Fruit fly (Drosophila melanogaster): Measurements from ENCODE around the gene poe.

The poe gene

DNA sequence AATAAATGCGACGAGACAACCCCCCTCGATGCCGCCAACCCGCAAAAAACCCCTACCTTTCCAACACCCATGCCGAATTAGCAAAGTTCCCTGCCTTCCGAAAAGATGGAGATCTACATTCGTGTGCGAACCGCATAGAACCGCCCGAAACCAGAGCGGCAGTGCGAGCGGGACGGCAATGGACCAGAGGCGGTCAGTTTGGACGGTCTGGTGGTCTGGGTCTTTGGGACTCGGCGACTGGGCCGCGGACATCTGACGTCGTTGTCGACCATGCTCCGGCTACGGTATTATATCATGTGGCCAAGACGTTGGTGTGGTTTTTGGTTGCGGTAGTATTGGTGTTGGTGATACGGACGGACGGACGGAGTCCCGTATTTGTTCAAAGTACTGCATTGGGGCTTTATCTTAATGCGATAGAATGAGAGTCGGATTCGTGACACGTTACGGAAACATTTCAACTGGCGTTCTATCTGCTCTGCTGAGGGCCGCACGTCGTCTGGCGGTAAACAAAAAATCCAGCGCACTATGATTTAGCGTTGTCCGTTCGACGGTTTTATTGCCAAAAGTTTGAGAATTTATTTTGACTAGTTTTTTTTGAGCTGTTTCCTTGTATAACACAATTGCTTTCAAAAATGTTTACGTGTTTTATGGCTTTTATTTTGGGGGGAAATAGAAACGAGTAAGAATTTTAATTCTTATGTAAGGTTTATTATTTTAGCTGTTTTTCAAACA lies 15.5 kb upstream of the poe start (continued):
- TF ChIP-seq Jarid2 (GFP tag; optimal IDR thresholded peaks at IDR 0.05) = no peak
- no peak for TF ChIP-seq prd (optimal IDR thresholded peaks at IDR 0.05)
- TF ChIP-seq prd (GFP tag; IDR thresholded peaks at IDR 0.05) = no peak
- TF ChIP-seq CG7987 (GFP tag; optimal IDR thresholded peaks at IDR 0.05) = no peak
- peak; percentile 85 for TF ChIP-seq sens (GFP tag)
- TF ChIP-seq ERR (GFP tag; optimal IDR thresholded peaks at IDR 0.05) = no peak
- TF ChIP-seq otp (GFP tag; IDR thresholded peaks at IDR 0.05) = no peak
- no peak for TF ChIP-seq Dref (GFP tag; IDR thresholded peaks at IDR 0.05)
- no peak for TF ChIP-seq ato (GFP tag; IDR thresholded peaks at IDR 0.05; ENCODE audit: partially characterized antibody)
- no peak for TF ChIP-seq ase (GFP tag; IDR thresholded peaks at IDR 0.05)
- TF ChIP-seq fru (optimal IDR thresholded peaks at IDR 0.05) = no peak
- TF ChIP-seq CG6175 (GFP tag; IDR thresholded peaks at IDR 0.05) = 0 out of 3 replicates have a peak, but pooled peaks have one; percentile 16
- no peak for TF ChIP-seq esg (GFP tag; conservative IDR thresholded peaks at IDR 0.05)
- TF ChIP-seq Fer2 (tag; optimal IDR thresholded peaks at IDR 0.05) = no peak
- TF ChIP-seq CG14014 (GFP tag; IDR thresholded peaks at IDR 0.05) = no peak
- no peak for TF ChIP-seq sqz (GFP tag; optimal IDR thresholded peaks at IDR 0.05)
- no peak for TF ChIP-seq Hr78 (GFP tag; optimal IDR thresholded peaks at IDR 0.05)
- no peak for TF ChIP-seq Ptx1 (GFP tag; IDR thresholded peaks at IDR 0.05)
- TF ChIP-seq CG12155 (GFP tag; optimal IDR thresholded peaks at IDR 0.05) = peak; percentile 19
- TF ChIP-seq CG1603 (tag; optimal IDR thresholded peaks at IDR 0.05) = no peak
- TF ChIP-seq CG1024 (GFP tag; IDR thresholded peaks at IDR 0.05) = no peak
- peak; percentile 23 for TF ChIP-seq Dek (tag; optimal IDR thresholded peaks at IDR 0.05)
- no peak for TF ChIP-seq CG6689 (GFP tag; IDR thresholded peaks at IDR 0.05)
- no peak for TF ChIP-seq CG6765 (GFP tag; optimal IDR thresholded peaks at IDR 0.05)
- TF ChIP-seq CHES-1-like (GFP tag; optimal IDR thresholded peaks at IDR 0.05) = peak; percentile 1
- TF ChIP-seq CG3838 (GFP tag; optimal IDR thresholded peaks at IDR 0.05) = no peak
- no peak for TF ChIP-seq Nf-YC (tag; optimal IDR thresholded peaks at IDR 0.05)
- TF ChIP-seq CG16863 (GFP tag; optimal IDR thresholded peaks at IDR 0.05) = no peak
- TF ChIP-seq CG18262 (tag; optimal IDR thresholded peaks at IDR 0.05) = no peak
- no peak for TF ChIP-seq yki (optimal IDR thresholded peaks at IDR 0.05)
- no peak for TF ChIP-seq CG17568 (GFP tag; optimal IDR thresholded peaks at IDR 0.05)
- TF ChIP-seq CG18599 (GFP tag; optimal IDR thresholded peaks at IDR 0.05) = peak; percentile 50
- TF ChIP-seq CG8388 (GFP tag; optimal IDR thresholded peaks at IDR 0.05) = no peak
- TF ChIP-seq vfl (GFP tag; optimal IDR thresholded peaks at IDR 0.05) = no peak
- TF ChIP-seq MTF-1 (GFP tag; optimal IDR thresholded peaks at IDR 0.05; ENCODE audit: borderline replicate concordance) = no peak
- TF ChIP-seq Oaz (GFP tag; IDR thresholded peaks at IDR 0.05) = no peak
- no peak for TF ChIP-seq CG30403 (GFP tag; optimal IDR thresholded peaks at IDR 0.05)
- TF ChIP-seq CG6254 (GFP tag; optimal IDR thresholded peaks at IDR 0.05) = no peak
- TF ChIP-seq CG1233 (GFP tag; optimal IDR thresholded peaks at IDR 0.05) = no peak
- TF ChIP-seq CG9609 (GFP tag; optimal IDR thresholded peaks at IDR 0.05) = no peak
- TF ChIP-seq CG16815 (GFP tag; optimal IDR thresholded peaks at IDR 0.05) = no peak
- TF ChIP-seq tgo (GFP tag; IDR thresholded peaks at IDR 0.05) = no peak
- no peak for TF ChIP-seq cad (GFP tag; optimal IDR thresholded peaks at IDR 0.05)
- TF ChIP-seq HmgZ (tag; optimal IDR thresholded peaks at IDR 0.05) = peak; percentile 17
- no peak for TF ChIP-seq Sox102F (GFP tag; optimal IDR thresholded peaks at IDR 0.05)
- TF ChIP-seq fd96Cb (tag; optimal IDR thresholded peaks at IDR 0.05) = no peak
- TF ChIP-seq Mad (GFP tag; optimal IDR thresholded peaks at IDR 0.05) = no peak
- TF ChIP-seq Dad (GFP tag; optimal IDR thresholded peaks at IDR 0.05) = no peak
- TF ChIP-seq Rx (GFP tag; IDR thresholded peaks at IDR 0.05) = no peak
- no peak for TF ChIP-seq Doc2 (GFP tag; IDR thresholded peaks at IDR 0.05)
- TF ChIP-seq sob (GFP tag; IDR thresholded peaks at IDR 0.05) = no peak
- TF ChIP-seq lmd (GFP tag; IDR thresholded peaks at IDR 0.05) = 0 out of 2 replicates have a peak, but pooled peaks have one; percentile 28
